Fruit fly (Drosophila melanogaster) whole organism, embryonic: ENCODE results near the gene CG2120.
A peak's percentile ranks its signal among the peaks of the same experiment; 100 is the strongest.

Experiments used
- Atf3 ChIP-seq: fragments of 200-800 bp; sonication (Bioruptor generic); optimal IDR thresholded peaks from 3 replicates; lab custom pipeline; 2016; ENCODE audit warnings: missing biosample characterization, missing genetic modification characterization
- CG11504 ChIP-seq: fragments of 200-800 bp; sonication (Bioruptor generic); optimal IDR thresholded peaks from 3 replicates; lab custom pipeline; 2019; ENCODE audit warnings: missing biosample characterization, mild to moderate bottlenecking, missing genetic modification characterization, moderate library complexity
- CG12236 ChIP-seq: fragments of 200-800 bp; sonication (Bioruptor generic); optimal IDR thresholded peaks from 2 replicates; lab custom pipeline; 2016; ENCODE audit warnings: missing biosample characterization, missing genetic modification characterization
- CG14441 ChIP-seq: fragments of 200-800 bp; sonication (Bioruptor generic); IDR thresholded peaks from 2 replicates; pipeline ENCODE4 v1.3.6; 2022; ENCODE audit warnings: missing biosample characterization, missing genetic modification characterization
- CG15073 ChIP-seq: fragments of 200-800 bp; sonication (Bioruptor generic); optimal IDR thresholded peaks from 2 replicates; lab custom pipeline; 2016; ENCODE audit warnings: missing biosample characterization, missing genetic modification characterization
- CG17802 ChIP-seq: fragments of 200-800 bp; sonication (Bioruptor generic); optimal IDR thresholded peaks from 2 replicates; lab custom pipeline; 2018; ENCODE audit warnings: missing biosample characterization, mild to moderate bottlenecking, missing genetic modification characterization, moderate library complexity
- CG17829 ChIP-seq: fragments of 200-800 bp; optimal IDR thresholded peaks from 2 replicates; lab custom pipeline; 2019; ENCODE audit warnings: missing biosample characterization, mild to moderate bottlenecking, missing genetic modification characterization, moderate library complexity
- CG18011 ChIP-seq: fragments of 200-800 bp; sonication (Bioruptor generic); optimal IDR thresholded peaks from 2 replicates; lab custom pipeline; 2017; ENCODE audit warnings: missing biosample characterization, missing genetic modification characterization, mild to moderate bottlenecking, moderate library complexity, missing genotype
- CG18599 ChIP-seq: fragments of 200-800 bp; sonication (Bioruptor generic); optimal IDR thresholded peaks from 3 replicates; lab custom pipeline; 2017; ENCODE audit warnings: missing biosample characterization, missing genetic modification characterization, mild to moderate bottlenecking, moderate library complexity, missing genetic modification reagents
- CG2116 ChIP-seq: fragments of 200-800 bp; sonication (Bioruptor generic); optimal IDR thresholded peaks from 3 replicates; lab custom pipeline; 2018; ENCODE audit warnings: missing biosample characterization, mild to moderate bottlenecking, missing genetic modification characterization
- CG2120 ChIP-seq: fragments of 200-800 bp; sonication (Bioruptor generic); optimal IDR thresholded peaks from 3 replicates; lab custom pipeline; 2016; ENCODE audit warnings: missing biosample characterization, missing genetic modification characterization
- CG30403 ChIP-seq: fragments of 200-800 bp; sonication (Bioruptor generic); optimal IDR thresholded peaks from 3 replicates; lab custom pipeline; 2016; ENCODE audit warnings: missing biosample characterization, missing genetic modification characterization
- CG32772 ChIP-seq: fragments of 200-800 bp; sonication (Bioruptor generic); IDR thresholded peaks from 2 replicates; pipeline ENCODE4 v1.3.6; 2022; ENCODE audit warnings: missing biosample characterization, missing genetic modification characterization
- CG4360 ChIP-seq: fragments of 200-800 bp; sonication (Bioruptor generic); IDR thresholded peaks from 2 replicates; pipeline ENCODE4 v1.3.6; 2022; ENCODE audit warnings: missing biosample characterization, missing genetic modification characterization
- CG4707 ChIP-seq: fragments of 200-800 bp; sonication (Bioruptor generic); optimal IDR thresholded peaks from 2 replicates; lab custom pipeline; 2018; ENCODE audit warnings: missing biosample characterization, mild to moderate bottlenecking, missing genetic modification characterization, moderate library complexity
- CG5245 ChIP-seq: fragments of 200-800 bp; sonication (Bioruptor generic); optimal IDR thresholded peaks from 3 replicates; lab custom pipeline; 2016; ENCODE audit warnings: missing biosample characterization, missing genetic modification characterization
- CG9437 ChIP-seq: fragments of 200-800 bp; sonication (Bioruptor generic); optimal IDR thresholded peaks from 2 replicates; lab custom pipeline; 2018; ENCODE audit warnings: missing biosample characterization, mild to moderate bottlenecking, missing genetic modification characterization
- CG9817 ChIP-seq: fragments of 200-800 bp; sonication (Bioruptor generic); optimal IDR thresholded peaks from 2 replicates; lab custom pipeline; 2018; ENCODE audit warnings: missing biosample characterization, mild to moderate bottlenecking, missing genetic modification characterization, moderate library complexity
- E2f1 ChIP-seq: fragments of 200-800 bp; sonication (Bioruptor generic); IDR thresholded peaks from 2 replicates; pipeline ENCODE4 v1.3.6; 2022; ENCODE audit warnings: missing biosample characterization, missing genetic modification characterization
- Eip74EF ChIP-seq, 2 experiments: fragments of 200-800 bp in 1 of 2; fragments of >200 bp in 1 of 2; sonication (Bioruptor generic) in 1 of 2; optimal IDR thresholded peaks; 2 replicates each; lab custom pipeline; 2017 to 2019; ENCODE audit warnings: missing biosample characterization in 2 of 2, missing genetic modification characterization in 2 of 2, mild to moderate bottlenecking in 1 of 2, moderate library complexity in 1 of 2
- Ets97D ChIP-seq: fragments of 200-800 bp; sonication (Bioruptor generic); optimal IDR thresholded peaks from 3 replicates; lab custom pipeline; 2016; ENCODE audit warnings: missing biosample characterization, missing genetic modification characterization
- GATAe ChIP-seq: fragments of 200-800 bp; sonication (Bioruptor generic); conservative IDR thresholded peaks from 2 replicates; pipeline ENCODE4 v1.3.6; 2022; ENCODE audit warnings: missing biosample characterization, missing genetic modification characterization
- Gug ChIP-seq: fragments of 200-800 bp; sonication (Bioruptor generic); IDR thresholded peaks from 4 replicates; pipeline ENCODE4 v1.3.6; 2022; ENCODE audit warnings: missing biosample characterization, missing genetic modification characterization
- H15 ChIP-seq: fragments of 200-800 bp; sonication (Bioruptor generic); IDR thresholded peaks from 3 replicates; pipeline ENCODE4 v1.3.6; 2022; ENCODE audit warnings: missing biosample characterization, missing genetic modification characterization
- Hand ChIP-seq: fragments of 200-800 bp; sonication (Bioruptor generic); optimal IDR thresholded peaks from 2 replicates; lab custom pipeline; 2017; ENCODE audit warnings: mild to moderate bottlenecking, missing biosample characterization, missing genetic modification reagents, missing genetic modification characterization
- HmgZ ChIP-seq: fragments of 200-800 bp; sonication (Bioruptor generic); optimal IDR thresholded peaks from 2 replicates; lab custom pipeline; 2018; ENCODE audit warnings: missing biosample characterization, mild to moderate bottlenecking, missing genetic modification characterization
- Meics ChIP-seq: fragments of 200-800 bp; sonication (Bioruptor generic); optimal IDR thresholded peaks from 2 replicates; lab custom pipeline; 2017; ENCODE audit warnings: missing biosample characterization, mild to moderate bottlenecking, missing genetic modification characterization
- NfI ChIP-seq: fragments of 200-800 bp; sonication (Bioruptor generic); optimal IDR thresholded peaks from 3 replicates; lab custom pipeline; 2018; ENCODE audit warnings: missing biosample characterization, mild to moderate bottlenecking, missing genetic modification characterization, moderate library complexity
- Stat92E ChIP-seq, 3 experiments: fragments of >200 bp in 2 of 3; fragments of 200-800 bp in 1 of 3; sonication (Bioruptor generic) in 1 of 3; optimal IDR thresholded peaks; 2 replicates each; lab custom pipeline; 2017 to 2019; ENCODE audit warnings: missing biosample characterization in 3 of 3, missing genetic modification characterization in 3 of 3, mild to moderate bottlenecking in 1 of 3, moderate library complexity in 1 of 3
- ap ChIP-seq: fragments of 200-800 bp; sonication (Bioruptor generic); IDR thresholded peaks from 2 replicates; pipeline ENCODE4 v1.3.6; 2022; ENCODE audit warnings: missing biosample characterization, missing genetic modification characterization
- caup ChIP-seq: fragments of 200-800 bp; sonication (Bioruptor generic); optimal IDR thresholded peaks from 3 replicates; lab custom pipeline; 2017; ENCODE audit warnings: missing biosample characterization, mild to moderate bottlenecking, missing genetic modification characterization, moderate library complexity; ENCODE audit not compliant: severe bottlenecking
- ci ChIP-seq: fragments of 200-800 bp; sonication (Bioruptor generic); IDR thresholded peaks from 3 replicates; pipeline ENCODE4 v1.3.6; 2022; ENCODE audit warnings: missing biosample characterization, missing genetic modification characterization
- crc ChIP-seq: fragments of 200-800 bp; sonication (Bioruptor generic); optimal IDR thresholded peaks from 2 replicates; lab custom pipeline; 2016; ENCODE audit warnings: missing biosample characterization, missing genetic modification characterization
- cwo ChIP-seq: fragments of 200-800 bp; sonication (Bioruptor generic); optimal IDR thresholded peaks from 3 replicates; lab custom pipeline; 2017; ENCODE audit warnings: missing biosample characterization, missing genetic modification characterization, mild to moderate bottlenecking, moderate library complexity, missing genetic modification reagents
- danr ChIP-seq: fragments of 200-800 bp; sonication (Bioruptor generic); IDR thresholded peaks from 2 replicates; pipeline ENCODE4 v1.3.6; 2022; ENCODE audit warnings: missing biosample characterization, missing genetic modification characterization
- gcm ChIP-seq: fragments of 200-800 bp; sonication (Bioruptor generic); optimal IDR thresholded peaks from 2 replicates; lab custom pipeline; 2019; ENCODE audit warnings: missing biosample characterization, mild to moderate bottlenecking, missing genetic modification characterization, moderate library complexity
- gt ChIP-seq: fragments of 200-800 bp; sonication (Bioruptor generic); IDR thresholded peaks from 2 replicates; pipeline ENCODE4 v1.3.6; 2022; ENCODE audit warnings: missing biosample characterization, missing genetic modification characterization
- jumu ChIP-seq: fragments of 200-800 bp; sonication (Bioruptor generic); optimal IDR thresholded peaks from 3 replicates; lab custom pipeline; 2016; ENCODE audit warnings: missing biosample characterization, missing genetic modification characterization
- kni ChIP-seq: fragments of 200-800 bp; sonication (Bioruptor generic); optimal IDR thresholded peaks from 3 replicates; lab custom pipeline; 2017; ENCODE audit warnings: mild to moderate bottlenecking, missing biosample characterization, missing genetic modification reagents, missing genetic modification characterization
- nerfin-1 ChIP-seq: fragments of 200-800 bp; sonication (Bioruptor generic); optimal IDR thresholded peaks from 3 replicates; lab custom pipeline; 2019; ENCODE audit warnings: missing biosample characterization, mild to moderate bottlenecking, missing genetic modification characterization, moderate library complexity
- nom ChIP-seq: fragments of 200-800 bp; sonication (Bioruptor generic); optimal IDR thresholded peaks from 2 replicates; lab custom pipeline; 2017; ENCODE audit warnings: missing biosample characterization, missing genetic modification characterization, mild to moderate bottlenecking, moderate library complexity, missing genetic modification reagents
- pzg ChIP-seq: fragments of 200-800 bp; sonication (Bioruptor generic); optimal IDR thresholded peaks from 3 replicates; lab custom pipeline; 2018; ENCODE audit warnings: missing biosample characterization, mild to moderate bottlenecking, missing genetic modification characterization, moderate library complexity
- sc ChIP-seq, 3 experiments: fragments of >200 bp in 2 of 3; fragments of 200-800 bp in 1 of 3; sonication (Bioruptor generic) in 1 of 3; optimal IDR thresholded peaks; 2 replicates in 2 of 3; 3 replicates in 1 of 3; lab custom pipeline; 2017; ENCODE audit warnings: mild to moderate bottlenecking in 1 of 3, missing biosample characterization in 1 of 3, missing genetic modification characterization in 1 of 3, missing genetic modification reagents in 1 of 3
- scrt ChIP-seq: fragments of 200-800 bp; sonication (Bioruptor generic); optimal IDR thresholded peaks from 2 replicates; lab custom pipeline; 2018; ENCODE audit warnings: missing biosample characterization, mild to moderate bottlenecking, missing genetic modification characterization, moderate library complexity
- sd ChIP-seq: fragments of 200-800 bp; sonication (Bioruptor generic); optimal IDR thresholded peaks from 3 replicates; lab custom pipeline; 2018; ENCODE audit warnings: missing biosample characterization, mild to moderate bottlenecking, missing genetic modification characterization, moderate library complexity
- sim ChIP-seq: fragments of 200-800 bp; sonication (Bioruptor generic); IDR thresholded peaks from 2 replicates; pipeline ENCODE4 v1.3.6; 2022; ENCODE audit warnings: missing biosample characterization, missing genetic modification characterization
- sima ChIP-seq: fragments of 200-800 bp; sonication (Bioruptor generic); optimal IDR thresholded peaks from 2 replicates; lab custom pipeline; 2016; ENCODE audit warnings: missing biosample characterization, missing genetic modification characterization
- tup ChIP-seq: fragments of 200-800 bp; sonication (Bioruptor generic); optimal IDR thresholded peaks from 2 replicates; lab custom pipeline; 2016; ENCODE audit warnings: missing biosample characterization, mild to moderate bottlenecking, missing genetic modification characterization, moderate library complexity

CG2120 gene

DNA sequence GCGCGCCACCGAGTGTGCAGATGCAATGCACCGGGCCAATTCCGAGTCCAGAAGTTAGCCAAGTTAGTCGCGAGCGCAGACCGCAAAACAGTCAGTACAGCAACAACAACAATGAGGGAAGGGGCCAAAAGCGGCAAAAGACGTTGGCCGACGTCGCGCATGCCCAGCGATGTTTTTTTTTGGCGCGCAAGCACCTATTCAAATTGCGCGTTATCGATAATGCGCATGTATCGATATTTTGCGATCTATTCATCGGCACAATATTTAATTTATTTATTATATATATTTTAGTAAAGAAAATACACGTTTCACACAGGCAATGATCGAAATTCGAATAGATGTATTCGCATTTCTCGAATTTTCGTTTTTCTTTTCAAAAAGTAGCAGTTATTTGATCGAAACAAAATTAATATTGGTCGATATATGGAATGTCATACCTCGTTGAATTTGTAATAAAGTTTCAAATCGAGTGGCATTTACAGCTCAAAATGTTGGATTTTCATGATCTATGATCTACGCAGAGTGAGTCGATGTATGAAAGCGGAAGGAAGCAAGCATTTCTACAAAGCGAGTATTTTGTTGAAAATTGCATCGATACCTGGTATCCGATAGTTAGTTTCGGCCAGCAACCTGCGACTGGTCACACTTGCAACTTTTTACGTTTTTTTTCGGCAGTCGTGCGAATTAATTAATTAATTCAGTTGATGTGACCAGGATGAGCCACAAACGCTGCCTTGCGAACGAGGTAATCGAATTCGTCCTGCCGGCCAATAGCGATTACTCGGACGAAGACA is 6.2 kb upstream of the CG2120 start, which contains the start of gene CG2116 (continued):
- TF ChIP-seq sc (optimal IDR thresholded peaks at IDR 0.05; lab: Kevin White, UChicago) (no peak), sc (GFP tag; optimal IDR thresholded peaks at IDR 0.05; lab: Kevin White, UChicago) (no peak), CG14441 (GFP tag; lab: Robert Waterston, UW) (no peak), CG18599 (GFP tag; lab: Kevin White, UChicago) (no peak), gcm (GFP tag; lab: Kevin White, UChicago) (no peak), CG12236 (no peak), CG32772 (GFP tag; lab: Robert Waterston, UW) (no peak), CG15073 (GFP tag; lab: Kevin White, UChicago) (no peak), scrt (GFP tag; lab: Kevin White, UChicago) (no peak), CG30403 (no peak), jumu (GFP tag; lab: Kevin White, UChicago) (no peak), ap (GFP tag; lab: Robert Waterston, UW) (no peak), Gug (GFP tag; lab: Robert Waterston, UW) (no peak), Eip74EF (GFP tag; optimal IDR thresholded peaks at IDR 0.05; lab: Kevin White, UChicago) (no peak), danr (GFP tag; lab: Robert Waterston, UW) (no peak), HmgZ (tag; lab: Kevin White, UChicago) (no peak), sim (GFP tag; lab: Robert Waterston, UW) (no peak), nom (GFP tag; lab: Kevin White, UChicago) (no peak), CG17829 (peak; percentile 3), H15 (GFP tag; lab: Robert Waterston, UW) (no peak), nerfin-1 (tag; lab: Kevin White, UChicago) (no peak), CG9817 (tag; lab: Kevin White, UChicago) (no peak), CG18011 (no peak), Hand (GFP tag; lab: Kevin White, UChicago) (no peak), E2f1 (GFP tag; lab: Robert Waterston, UW) (no peak), CG5245 (GFP tag; lab: Kevin White, UChicago) (no peak), pzg (GFP tag; lab: Kevin White, UChicago) (peak; percentile 64), CG9437 (GFP tag; lab: Kevin White, UChicago) (peak; percentile 37), CG2120 (GFP tag; lab: Kevin White, UChicago) (no peak), caup (GFP tag; lab: Kevin White, UChicago) (no peak), ci (0 out of 3 replicates have a peak, but pooled peaks have one; percentile 25), CG2116 (peak; percentile 93), Stat92E (GFP tag; optimal IDR thresholded peaks at IDR 0.05; lab: Kevin White, UChicago) (no peak), CG4360 (peak; percentile 54), sima (GFP tag; lab: Kevin White, UChicago) (no peak), cwo (no peak), CG4707 (GFP tag; lab: Kevin White, UChicago) (no peak), sd (tag; lab: Kevin White, UChicago) (no peak), GATAe (GFP tag; lab: Robert Waterston, UW) (no peak), tup (GFP tag; lab: Kevin White, UChicago) (no peak), gt (GFP tag; lab: Robert Waterston, UW) (no peak), Meics (no peak), CG17802 (tag; lab: Kevin White, UChicago) (no peak), crc (GFP tag; lab: Kevin White, UChicago) (no peak), kni (GFP tag; lab: Kevin White, UChicago) (no peak), Ets97D (peak; percentile 46), CG11504 (tag; lab: Kevin White, UChicago) (peak; percentile 25), NfI (no peak), Atf3 (GFP tag; lab: Kevin White, UChicago) (no peak)
